Fruit fly (Drosophila melanogaster): Measurements from ENCODE around the gene CG4281.

The CG4281 gene

dm6 chrX:2071878-2072817 lies 7.2 kb upstream of the CG4281 start, which contains the start of gene Rtca (continued):
- TF ChIP-seq run (tag; optimal IDR thresholded peaks at IDR 0.05) (no peak), fd3F (GFP tag; optimal IDR thresholded peaks at IDR 0.05) (peak; percentile 50), salm (tag; optimal IDR thresholded peaks at IDR 0.05) (no peak), slbo (GFP tag; IDR thresholded peaks at IDR 0.05) (peak; percentile 77), CG14667 (GFP tag; IDR thresholded peaks at IDR 0.05) (peak; percentile 48; the same call in 1 of the 2 replicates), B-H2 (GFP tag; optimal IDR thresholded peaks at IDR 0.05) (no peak), gsb (GFP tag; IDR thresholded peaks at IDR 0.05) (peak; percentile 57), TFAM (GFP tag; optimal IDR thresholded peaks at IDR 0.05) (no peak), stwl (tag; optimal IDR thresholded peaks at IDR 0.05) (no peak), Hr39 (optimal IDR thresholded peaks at IDR 0.05) (no peak), CG8281 (tag; optimal IDR thresholded peaks at IDR 0.05) (peak; percentile 18), Bdp1 (GFP tag; optimal IDR thresholded peaks at IDR 0.05) (peak; percentile 23), nerfin-1 (tag; optimal IDR thresholded peaks at IDR 0.05) (peak; percentile 15), CG10147 (GFP tag; optimal IDR thresholded peaks at IDR 0.05) (peak; percentile 30), Scr (GFP tag; IDR thresholded peaks at IDR 0.05; ENCODE audit: partially characterized antibody) (no peak), CG10431 (GFP tag; optimal IDR thresholded peaks at IDR 0.05) (no peak), Dip2 (GFP tag; IDR thresholded peaks at IDR 0.05) (no peak), lmd (GFP tag; IDR thresholded peaks at IDR 0.05) (peak; percentile 75), mirr (GFP tag; optimal IDR thresholded peaks at IDR 0.05) (no peak), sob (GFP tag; IDR thresholded peaks at IDR 0.05) (peak; percentile 64; the same call in 1 of the 2 replicates), Jarid2 (GFP tag; optimal IDR thresholded peaks at IDR 0.05) (peak; percentile 6), az2 (GFP tag; optimal IDR thresholded peaks at IDR 0.05) (peak; percentile 38), CG8924 (tag; optimal IDR thresholded peaks at IDR 0.05) (peak; percentile 62), Rx (GFP tag; IDR thresholded peaks at IDR 0.05) (no peak; the same call in 1 of the 2 replicates), sim (GFP tag; IDR thresholded peaks at IDR 0.05) (no peak), Vsx1 (GFP tag; optimal IDR thresholded peaks at IDR 0.05) (no peak), wdn (GFP tag; IDR thresholded peaks at IDR 0.05) (peak; percentile 56), Doc2 (GFP tag; IDR thresholded peaks at IDR 0.05) (no peak), CG11456 (GFP tag; IDR thresholded peaks at IDR 0.05) (peak; percentile 62; the same call in 1 of the 3 replicates), CG2678 (tag; optimal IDR thresholded peaks at IDR 0.05) (peak; percentile 81), pho (GFP tag; optimal IDR thresholded peaks at IDR 0.05) (peak; percentile 69), ewg (GFP tag; optimal IDR thresholded peaks at IDR 0.05) (peak; percentile 39), sqz (GFP tag; optimal IDR thresholded peaks at IDR 0.05) (no peak), eyg (GFP tag; optimal IDR thresholded peaks at IDR 0.05) (peak; percentile 20), z (GFP tag; IDR thresholded peaks at IDR 0.05) (no peak), oc (tag; optimal IDR thresholded peaks at IDR 0.05) (no peak), chif (GFP tag; optimal IDR thresholded peaks at IDR 0.05) (peak; percentile 33 to 44), CG3847 (GFP tag; IDR thresholded peaks at IDR 0.05) (peak; percentile 70), Nf-YC (tag; optimal IDR thresholded peaks at IDR 0.05) (peak; percentile 56), CG4404 (GFP tag; IDR thresholded peaks at IDR 0.05) (peak; percentile 46), gro (GFP tag; optimal IDR thresholded peaks at IDR 0.05) (peak; percentile 42), CG12769 (tag; optimal IDR thresholded peaks at IDR 0.05) (peak; percentile 75), chinmo (GFP tag; IDR thresholded peaks at IDR 0.05; ENCODE audit: partially characterized antibody) (0 out of 4 replicates have a peak, but pooled peaks have one; percentile 43), ci (GFP tag; IDR thresholded peaks at IDR 0.05) (peak; percentile 52; the same call in 1 of the 3 replicates), D (optimal IDR thresholded peaks at IDR 0.05) (no peak), D (GFP tag; optimal IDR thresholded peaks at IDR 0.05) (peak; percentile 60), CG3838 (GFP tag; optimal IDR thresholded peaks at IDR 0.05) (no peak), Gsc (GFP tag; IDR thresholded peaks at IDR 0.05) (no peak), nau (GFP tag; optimal IDR thresholded peaks at IDR 0.05) (peak; percentile 8)
